Worm (Caenorhabditis elegans) whole organism, L3 larva: Measurements from ENCODE around the gene chs-2.

Experiments
- ama-1 ChIP-seq: fragments of 150-350 bp; optimal IDR thresholded peaks from 2 replicates; lab custom pipeline; 2018
- daf-12 ChIP-seq: fragments of 150-350 bp; optimal IDR thresholded peaks from 2 replicates; lab custom pipeline; 2014; ENCODE audit warnings: missing biosample characterization, missing genetic modification reagents, missing genetic modification characterization
- elt-1 ChIP-seq: fragments of 150-350 bp; optimal IDR thresholded peaks from 2 replicates; lab custom pipeline; 2014; ENCODE audit warnings: missing biosample characterization, missing genetic modification characterization
- elt-2 ChIP-seq: sonication (generic microtip); optimal IDR thresholded peaks from 2 replicates; lab custom pipeline; 2016; ENCODE audit warnings: missing genetic modification reagents, mild to moderate bottlenecking, missing genetic modification characterization, missing compliant biosample characterization
- elt-3 ChIP-seq, 3 experiments: fragments of 150-350 bp in 1 of 3; sonication (generic microtip) in 2 of 3; optimal IDR thresholded peaks; 2 replicates in 2 of 3; 4 replicates in 1 of 3; lab custom pipeline; 2014 to 2017; ENCODE audit warnings: missing biosample characterization in 3 of 3, missing genetic modification characterization in 3 of 3
- fkh-2 ChIP-seq: fragments of 150-350 bp; optimal IDR thresholded peaks from 2 replicates; lab custom pipeline; 2014; ENCODE audit warnings: missing biosample characterization, missing genetic modification reagents, missing genetic modification characterization
- lin-39 ChIP-seq: fragments of 150-350 bp; optimal IDR thresholded peaks from 2 replicates; lab custom pipeline; 2018; ENCODE audit warnings: missing biosample characterization, missing genetic modification reagents, missing genetic modification characterization
- mdl-1 ChIP-seq: fragments of 150-350 bp; optimal IDR thresholded peaks from 2 replicates; lab custom pipeline; 2014; ENCODE audit warnings: missing biosample characterization, missing genetic modification characterization
- nhr-23 ChIP-seq: fragments of 150-350 bp; optimal IDR thresholded peaks from 2 replicates; lab custom pipeline; 2014; ENCODE audit warnings: missing biosample characterization, missing genetic modification reagents, missing genetic modification characterization
- nhr-237 ChIP-seq: fragments of 150-350 bp; optimal IDR thresholded peaks from 2 replicates; lab custom pipeline; 2014; ENCODE audit warnings: missing biosample characterization, missing genetic modification characterization
- sea-2 ChIP-seq: fragments of 150-350 bp; sonication (generic microtip); optimal IDR thresholded peaks from 4 replicates; lab custom pipeline; 2014; ENCODE audit warnings: missing biosample characterization, missing genetic modification reagents, missing genetic modification characterization
- tbx-2 ChIP-seq: sonication (generic microtip); optimal IDR thresholded peaks from 2 replicates; lab custom pipeline; 2016; ENCODE audit warnings: mild to moderate bottlenecking, missing genetic modification characterization, missing compliant biosample characterization
- unc-62 ChIP-seq: fragments of 150-350 bp; sonication (generic microtip); optimal IDR thresholded peaks from 4 replicates; lab custom pipeline; 2014; ENCODE audit warnings: missing biosample characterization, missing genetic modification reagents, missing genetic modification characterization
- zag-1 ChIP-seq: fragments of 150-350 bp; optimal IDR thresholded peaks from 2 replicates; lab custom pipeline; 2014; ENCODE audit warnings: missing biosample characterization, missing genetic modification characterization

DNA sequence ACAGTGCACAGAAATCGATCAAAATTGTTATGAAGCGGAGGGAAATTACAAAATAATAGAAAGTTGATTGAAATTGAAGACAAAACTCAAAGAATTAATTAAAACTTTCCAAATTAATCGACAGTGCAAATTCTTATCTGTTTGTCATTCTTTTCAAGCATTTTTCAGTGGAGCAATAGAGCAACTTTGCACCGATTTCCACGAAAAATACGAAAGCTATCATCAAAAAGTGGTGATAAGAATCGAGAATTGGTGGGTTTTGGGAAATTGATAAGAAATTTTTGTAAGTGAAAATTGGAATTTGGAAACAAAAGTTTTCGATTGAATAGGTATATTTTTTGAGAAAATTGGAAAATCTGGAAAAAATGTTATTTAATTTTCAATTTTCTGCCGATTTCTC, 43.3 kb downstream of the chs-2 start:
- TF ChIP-seq elt-3 (tag; optimal IDR thresholded peaks at IDR 0.05; lab: Kevin White, UChicago): no peak
- no peak for TF ChIP-seq fkh-2 (tag; lab: Kevin White, UChicago)
- TF ChIP-seq zag-1 (tag; lab: Kevin White, UChicago): no peak
- no peak for TF ChIP-seq ama-1
- TF ChIP-seq nhr-23 (tag; lab: Kevin White, UChicago): no peak
- no peak for TF ChIP-seq sea-2 (GFP tag; lab: Kevin White, UChicago)
- no peak for TF ChIP-seq unc-62 (GFP tag; lab: Kevin White, UChicago)
- no peak for TF ChIP-seq elt-1 (tag; lab: Kevin White, UChicago)
- TF ChIP-seq mdl-1 (tag; lab: Kevin White, UChicago): no peak
- no peak for TF ChIP-seq tbx-2 (tag; lab: Kevin White, UChicago)
- no peak for TF ChIP-seq daf-12 (tag; lab: Kevin White, UChicago)
- no peak for TF ChIP-seq nhr-237
- no peak for TF ChIP-seq lin-39 (tag; lab: Kevin White, UChicago)
- peak; percentile 92 for TF ChIP-seq elt-2 (tag; lab: Kevin White, UChicago)
